Fruit fly (Drosophila melanogaster): ENCODE data around the gene CG8036.

CG8036 gene

dm6 chr3R:8645580-8646220 is 22.0 kb upstream of the CG8036 start, which contains the start of gene Cyp313b1 (continued):
- no peak for TF ChIP-seq gcm (GFP tag; optimal IDR thresholded peaks at IDR 0.05)
- TF ChIP-seq wor (GFP tag; IDR thresholded peaks at IDR 0.05) = no peak
- no peak for TF ChIP-seq CG12659 (GFP tag; optimal IDR thresholded peaks at IDR 0.05)
- TF ChIP-seq E2f1 (GFP tag; IDR thresholded peaks at IDR 0.05) = no peak
- no peak for TF ChIP-seq H15 (GFP tag; IDR thresholded peaks at IDR 0.05)
- no peak for TF ChIP-seq sima (GFP tag; optimal IDR thresholded peaks at IDR 0.05)
- no peak for TF ChIP-seq ERR (GFP tag; optimal IDR thresholded peaks at IDR 0.05)
- no peak for TF ChIP-seq Ssrp (tag; optimal IDR thresholded peaks at IDR 0.05)
- TF ChIP-seq chn (GFP tag; optimal IDR thresholded peaks at IDR 0.05) = no peak
- no peak for TF ChIP-seq Blimp-1 (GFP tag; optimal IDR thresholded peaks at IDR 0.05)
- no peak for TF ChIP-seq trem (tag; optimal IDR thresholded peaks at IDR 0.05)
- TF ChIP-seq seq (GFP tag; IDR thresholded peaks at IDR 0.05) = no peak
- TF ChIP-seq kay (GFP tag; optimal IDR thresholded peaks at IDR 0.05) = no peak
- TF ChIP-seq CG9727 (GFP tag; optimal IDR thresholded peaks at IDR 0.05) = no peak
- no peak for TF ChIP-seq CG4707 (GFP tag; optimal IDR thresholded peaks at IDR 0.05)
- TF ChIP-seq peb (GFP tag; IDR thresholded peaks at IDR 0.05) = no peak
- TF ChIP-seq CG6689 (GFP tag; IDR thresholded peaks at IDR 0.05) = no peak
- TF ChIP-seq CG9215 (GFP tag; IDR thresholded peaks at IDR 0.05) = no peak
- no peak for TF ChIP-seq zen (tag; optimal IDR thresholded peaks at IDR 0.05)
- TF ChIP-seq CG16779 (GFP tag; IDR thresholded peaks at IDR 0.05) = no peak
- TF ChIP-seq D19A (tag; optimal IDR thresholded peaks at IDR 0.05) = peak; percentile 34
- TF ChIP-seq kni (GFP tag; optimal IDR thresholded peaks at IDR 0.05) = peak; percentile 18
- TF ChIP-seq CG5953 (GFP tag; IDR thresholded peaks at IDR 0.05) = no peak
- no peak for TF ChIP-seq CG10209 (GFP tag; optimal IDR thresholded peaks at IDR 0.05)
- no peak for TF ChIP-seq sr (GFP tag; IDR thresholded peaks at IDR 0.05)
- TF ChIP-seq CG8765 (GFP tag; IDR thresholded peaks at IDR 0.05) = no peak
- TF ChIP-seq Hand (GFP tag; optimal IDR thresholded peaks at IDR 0.05) = no peak
- TF ChIP-seq Med (GFP tag) = peak; percentile 55
- TF ChIP-seq CG14710 (tag; optimal IDR thresholded peaks at IDR 0.05) = no peak
- TF ChIP-seq GATAe (GFP tag; conservative IDR thresholded peaks at IDR 0.05) = no peak
- TF ChIP-seq ash1 (GFP tag; optimal IDR thresholded peaks at IDR 0.05) = no peak
- TF ChIP-seq CG11398 (GFP tag; optimal IDR thresholded peaks at IDR 0.05) = no peak
- TF ChIP-seq CG15601 (tag; optimal IDR thresholded peaks at IDR 0.05) = no peak
- TF ChIP-seq CG6254 (GFP tag; optimal IDR thresholded peaks at IDR 0.05) = no peak
- no peak for TF ChIP-seq CG8924 (tag; optimal IDR thresholded peaks at IDR 0.05)
- TF ChIP-seq E2f2 (GFP tag; IDR thresholded peaks at IDR 0.05) = no peak
- no peak for TF ChIP-seq CG8281 (tag; optimal IDR thresholded peaks at IDR 0.05)
- no peak for TF ChIP-seq CG8478 (optimal IDR thresholded peaks at IDR 0.05)
- TF ChIP-seq CG3838 (GFP tag; optimal IDR thresholded peaks at IDR 0.05) = no peak
- TF ChIP-seq CG30403 (GFP tag; optimal IDR thresholded peaks at IDR 0.05) = peak; percentile 1
- no peak for TF ChIP-seq Adf1 (GFP tag; IDR thresholded peaks at IDR 0.05)
- no peak for TF ChIP-seq slp2 (GFP tag; optimal IDR thresholded peaks at IDR 0.05)
- no peak for TF ChIP-seq tup (GFP tag; optimal IDR thresholded peaks at IDR 0.05)
- TF ChIP-seq vvl (GFP tag; IDR thresholded peaks at IDR 0.05) = no peak
- TF ChIP-seq CG17385 (GFP tag; optimal IDR thresholded peaks at IDR 0.05) = no peak
- TF ChIP-seq CG12236 (GFP tag; optimal IDR thresholded peaks at IDR 0.05) = no peak
- no peak for TF ChIP-seq Nf-YA (GFP tag; IDR thresholded peaks at IDR 0.05)
- TF ChIP-seq Doc3 (GFP tag; IDR thresholded peaks at IDR 0.05; ENCODE audit: partially characterized antibody) = no peak
- TF ChIP-seq CG17802 (tag; optimal IDR thresholded peaks at IDR 0.05) = no peak
- no peak for TF ChIP-seq gsb-n (tag; optimal IDR thresholded peaks at IDR 0.05)
- no peak for TF ChIP-seq Tbp (GFP tag; optimal IDR thresholded peaks at IDR 0.05)
- peak; percentile 38 for TF ChIP-seq CG13894 (tag; optimal IDR thresholded peaks at IDR 0.05)

Measured in whole organism, embryonic.